Fruit fly (Drosophila melanogaster): ENCODE results near the gene comm.

The comm gene

DNA sequence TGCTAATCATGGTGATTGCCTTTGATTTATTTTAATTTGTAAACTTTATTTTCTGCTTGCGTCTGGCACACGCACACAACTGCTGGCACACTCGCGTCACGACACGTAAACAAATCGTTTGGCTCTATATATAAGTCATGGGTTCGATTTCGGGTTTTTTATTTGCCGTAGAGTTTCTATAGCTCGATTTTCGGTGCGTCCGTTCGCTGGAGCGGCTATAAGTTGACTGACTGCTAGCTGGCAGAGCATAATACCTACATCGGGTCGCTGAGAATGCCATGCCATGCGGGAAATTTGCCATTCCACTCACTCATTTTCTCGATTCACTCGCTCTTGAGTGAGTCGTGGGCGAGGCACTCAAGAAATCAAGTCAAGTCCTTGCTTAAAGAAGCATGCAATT lies at the start of gene comm:
TSS of gene comm (minus strand) at position 236 of the 400 bp plus-strand sequence.
- no peak for TF ChIP-seq CG15336 (GFP tag; IDR thresholded peaks at IDR 0.05)
- TF ChIP-seq fd85E (GFP tag; optimal IDR thresholded peaks at IDR 0.05), result no peak
- no peak for TF ChIP-seq fd59A (GFP tag; optimal IDR thresholded peaks at IDR 0.05)
- no peak for TF ChIP-seq CG8319 (GFP tag; optimal IDR thresholded peaks at IDR 0.05)
- TF ChIP-seq CG8119 (GFP tag; IDR thresholded peaks at IDR 0.05), result 0 out of 3 replicates have a peak, but pooled peaks have one; percentile 20
- TF ChIP-seq eg (GFP tag; IDR thresholded peaks at IDR 0.05), result peak; percentile 59; the same call in 1 of the 3 replicates
- peak; percentile 72 for TF ChIP-seq fkh (GFP tag; optimal IDR thresholded peaks at IDR 0.05)
- no peak for TF ChIP-seq svp (GFP tag)
- peak; percentile 39 for TF ChIP-seq dsx (GFP tag; optimal IDR thresholded peaks at IDR 0.05; ENCODE audit: poor library complexity, severe bottlenecking)
- TF ChIP-seq dac (GFP tag; optimal IDR thresholded peaks at IDR 0.05), result no peak
- TF ChIP-seq vri (GFP tag; optimal IDR thresholded peaks at IDR 0.05), result peak; percentile 7
- peak; percentile 13 to 28 for TF ChIP-seq ss (GFP tag; optimal IDR thresholded peaks at IDR 0.05)
- TF ChIP-seq CG16779 (tag; optimal IDR thresholded peaks at IDR 0.05), result peak; percentile 7
- peak; percentile 48 for TF ChIP-seq CG9139 (GFP tag; optimal IDR thresholded peaks at IDR 0.05)
- TF ChIP-seq topi (GFP tag; optimal IDR thresholded peaks at IDR 0.05), result no peak
- peak; percentile 1 for TF ChIP-seq CG3919 (GFP tag; optimal IDR thresholded peaks at IDR 0.05)
- TF ChIP-seq CG1621 (tag; optimal IDR thresholded peaks at IDR 0.05), result peak; percentile 47
- TF ChIP-seq CG6163 (GFP tag; IDR thresholded peaks at IDR 0.05), result peak; percentile 69
- TF ChIP-seq Eip78C (GFP tag), result peak; percentile 57

DNA sequence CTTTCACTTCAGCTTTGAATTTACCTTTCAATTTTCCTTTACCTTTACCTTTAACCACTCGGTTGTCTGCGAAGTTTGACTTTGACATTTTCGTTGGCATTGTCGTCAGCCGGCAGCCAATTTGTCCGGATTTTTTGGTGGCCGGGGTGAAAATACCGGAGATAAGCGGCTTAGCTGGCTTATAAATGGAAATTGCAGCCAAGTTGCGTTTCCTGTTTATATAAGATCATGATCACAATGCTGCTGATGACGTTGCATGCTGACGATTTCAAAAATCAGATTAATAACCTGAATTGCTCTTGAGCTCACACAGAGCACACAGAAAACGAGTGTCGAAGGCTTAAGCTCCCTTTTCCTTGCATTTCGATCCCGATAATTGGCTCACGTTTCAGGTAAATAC lies 49.6 kb upstream of the comm start:
- no peak for TF ChIP-seq CG1621 (tag; optimal IDR thresholded peaks at IDR 0.05)
- TF ChIP-seq CG10631 (GFP tag; optimal IDR thresholded peaks at IDR 0.05), result no peak
- no peak for TF ChIP-seq CG6854 (GFP tag; optimal IDR thresholded peaks at IDR 0.05)
- no peak for TF ChIP-seq CG11902 (GFP tag; optimal IDR thresholded peaks at IDR 0.05)
- TF ChIP-seq CG15336 (GFP tag; IDR thresholded peaks at IDR 0.05), result no peak
- no peak for TF ChIP-seq CG8632 (GFP tag; optimal IDR thresholded peaks at IDR 0.05)

DNA sequence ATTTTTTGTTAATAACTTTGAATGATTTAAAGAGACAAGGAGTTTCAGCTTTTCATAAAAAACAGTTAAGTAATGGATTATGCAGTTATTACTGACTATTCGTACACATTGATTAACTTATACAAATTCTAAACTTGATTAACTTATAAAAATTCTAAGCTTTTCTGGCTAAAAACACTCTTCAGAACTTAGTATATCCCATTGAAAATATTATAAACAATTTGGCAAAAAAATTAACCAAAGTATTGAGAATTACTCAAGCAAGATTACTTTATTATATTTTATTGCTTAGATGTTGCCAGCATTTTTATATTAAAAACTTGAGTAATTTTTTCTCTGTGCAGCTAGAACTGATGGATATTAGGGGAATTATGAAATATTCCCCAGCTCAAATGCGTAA lies 49.2 kb upstream of the comm start:
- no peak for TF ChIP-seq CG3919 (GFP tag; optimal IDR thresholded peaks at IDR 0.05)
- peak; percentile 23 for TF ChIP-seq Eip78C (GFP tag)
- TF ChIP-seq CG34406 (GFP tag; optimal IDR thresholded peaks at IDR 0.05), result no peak
- no peak for TF ChIP-seq CG32006 (GFP tag; optimal IDR thresholded peaks at IDR 0.05)
- no peak for TF ChIP-seq CG11294 (GFP tag; IDR thresholded peaks at IDR 0.05)

DNA sequence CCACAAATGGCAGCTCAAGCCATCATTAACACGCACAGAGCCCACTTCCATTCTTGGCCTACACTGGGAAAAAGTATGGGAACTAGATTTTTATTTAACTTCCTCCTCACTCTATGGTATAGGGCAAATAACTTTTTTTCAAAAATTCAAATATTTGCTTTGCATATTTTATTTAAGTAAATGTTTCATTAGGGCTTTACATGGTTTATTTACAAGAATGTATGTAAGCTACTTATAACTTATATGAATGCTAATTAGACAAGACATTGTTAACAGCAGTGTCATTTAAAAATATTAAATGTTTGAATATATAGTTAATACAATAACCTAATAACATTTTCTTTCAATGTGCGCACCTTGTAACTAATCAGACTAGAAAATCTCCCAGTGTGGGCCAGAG lies 47.3 kb upstream of the comm start:
- TF ChIP-seq CG7368 (GFP tag; optimal IDR thresholded peaks at IDR 0.05), result no peak
- no peak for TF ChIP-seq lz (GFP tag; optimal IDR thresholded peaks at IDR 0.05)
- TF ChIP-seq Sox15 (GFP tag; optimal IDR thresholded peaks at IDR 0.05), result no peak
- TF ChIP-seq CG15336 (GFP tag; IDR thresholded peaks at IDR 0.05), result no peak
- no peak for TF ChIP-seq Hr38 (GFP tag; optimal IDR thresholded peaks at IDR 0.05)
- no peak for TF ChIP-seq Hr4 (GFP tag; optimal IDR thresholded peaks at IDR 0.05)
- TF ChIP-seq CG32006 (GFP tag; optimal IDR thresholded peaks at IDR 0.05), result peak; percentile 35
- no peak for TF ChIP-seq CG8119 (GFP tag; IDR thresholded peaks at IDR 0.05)
- TF ChIP-seq CG11762 (GFP tag; optimal IDR thresholded peaks at IDR 0.05; ENCODE audit: insufficient read depth), result no peak
- no peak for TF ChIP-seq fd59A (GFP tag; optimal IDR thresholded peaks at IDR 0.05)
- TF ChIP-seq dac (GFP tag; optimal IDR thresholded peaks at IDR 0.05), result no peak
- no peak for TF ChIP-seq svp (GFP tag)
- no peak for TF ChIP-seq achi (GFP tag; optimal IDR thresholded peaks at IDR 0.05)
- no peak for TF ChIP-seq net (GFP tag; optimal IDR thresholded peaks at IDR 0.05)
- TF ChIP-seq esn (GFP tag; optimal IDR thresholded peaks at IDR 0.05), result no peak
- TF ChIP-seq Ets96B (tag; optimal IDR thresholded peaks at IDR 0.05), result peak; percentile 1
- peak; percentile 58 for TF ChIP-seq Eip78C (GFP tag)
- TF ChIP-seq CG3032 (tag; optimal IDR thresholded peaks at IDR 0.05), result peak; percentile 19
